Fruit fly (Drosophila melanogaster) whole organism, embryonic: ENCODE data around the gene Cby.

Experiments used
- Atf3 ChIP-seq: fragments of 200-800 bp; sonication (Bioruptor generic); optimal IDR thresholded peaks from 3 replicates; lab custom pipeline; 2016; ENCODE audit warnings: missing biosample characterization, missing genetic modification characterization
- B-H2 ChIP-seq: fragments of 200-800 bp; sonication (Bioruptor generic); optimal IDR thresholded peaks from 2 replicates; lab custom pipeline; 2018; ENCODE audit warnings: missing biosample characterization, mild to moderate bottlenecking, missing genetic modification characterization
- CG10147 ChIP-seq: fragments of 200-800 bp; sonication (Bioruptor generic); optimal IDR thresholded peaks from 2 replicates; lab custom pipeline; 2019; ENCODE audit warnings: missing biosample characterization, mild to moderate bottlenecking, missing genetic modification characterization, moderate library complexity
- CG11456 ChIP-seq: fragments of 200-800 bp; sonication (Bioruptor generic); IDR thresholded peaks from 3 replicates; pipeline ENCODE4 v1.3.6; 2022; ENCODE audit warnings: missing biosample characterization, missing genetic modification characterization
- CG12236 ChIP-seq: fragments of 200-800 bp; sonication (Bioruptor generic); optimal IDR thresholded peaks from 2 replicates; lab custom pipeline; 2016; ENCODE audit warnings: missing biosample characterization, missing genetic modification characterization
- CG16813 ChIP-seq: fragments of 200-800 bp; sonication (Bioruptor generic); IDR thresholded peaks from 3 replicates; pipeline ENCODE4 v1.3.6; 2022; ENCODE audit warnings: missing biosample characterization, missing genetic modification characterization; ENCODE audit not compliant: partially characterized antibody
- CG17186 ChIP-seq: fragments of 200-800 bp; sonication (Bioruptor generic); optimal IDR thresholded peaks from 3 replicates; lab custom pipeline; 2017; ENCODE audit warnings: missing biosample characterization, missing genetic modification reagents, missing genetic modification characterization
- CG17359 ChIP-seq: fragments of 200-800 bp; sonication (Bioruptor generic); optimal IDR thresholded peaks from 3 replicates; lab custom pipeline; 2018; ENCODE audit warnings: missing biosample characterization, mild to moderate bottlenecking, missing genetic modification characterization, moderate library complexity
- CG17568 ChIP-seq: fragments of 200-800 bp; sonication (Bioruptor generic); optimal IDR thresholded peaks from 2 replicates; lab custom pipeline; 2018; ENCODE audit warnings: missing biosample characterization, mild to moderate bottlenecking, missing genetic modification characterization, moderate library complexity
- CG17829 ChIP-seq: fragments of 200-800 bp; optimal IDR thresholded peaks from 2 replicates; lab custom pipeline; 2019; ENCODE audit warnings: missing biosample characterization, mild to moderate bottlenecking, missing genetic modification characterization, moderate library complexity
- CG2889 ChIP-seq: fragments of 200-800 bp; sonication (Bioruptor generic); IDR thresholded peaks from 3 replicates; pipeline ENCODE4 v1.3.6; 2022; ENCODE audit warnings: missing biosample characterization, missing genetic modification characterization
- CG32532 ChIP-seq: fragments of 200-800 bp; sonication (Bioruptor generic); IDR thresholded peaks from 2 replicates; pipeline ENCODE4 v1.3.6; 2022; ENCODE audit warnings: missing biosample characterization, missing genetic modification characterization
- CG32767 ChIP-seq: fragments of 200-800 bp; sonication (Bioruptor generic); IDR thresholded peaks from 2 replicates; pipeline ENCODE4 v1.3.6; 2022; ENCODE audit warnings: missing biosample characterization, missing genetic modification characterization
- CG34224 ChIP-seq: fragments of 200-800 bp; sonication (Bioruptor generic); IDR thresholded peaks from 3 replicates; pipeline ENCODE4 v1.3.6; 2022; ENCODE audit warnings: missing biosample characterization, missing genetic modification characterization; ENCODE audit not compliant: partially characterized antibody
- CG6175 ChIP-seq: fragments of 200-800 bp; sonication (Bioruptor generic); IDR thresholded peaks from 3 replicates; pipeline ENCODE4 v1.3.6; 2022; ENCODE audit warnings: missing biosample characterization, missing genetic modification characterization
- CG6813 ChIP-seq: fragments of 200-800 bp; sonication (Bioruptor generic); optimal IDR thresholded peaks from 2 replicates; lab custom pipeline; 2017; ENCODE audit warnings: missing biosample characterization, missing genetic modification characterization, mild to moderate bottlenecking, moderate library complexity, missing genetic modification reagents
- CG8089 ChIP-seq: fragments of 200-800 bp; sonication (Bioruptor generic); optimal IDR thresholded peaks from 3 replicates; lab custom pipeline; 2016; ENCODE audit warnings: missing biosample characterization, missing genetic modification characterization
- CG8924 ChIP-seq: fragments of 200-800 bp; optimal IDR thresholded peaks from 3 replicates; lab custom pipeline; 2019; ENCODE audit warnings: missing biosample characterization, mild to moderate bottlenecking, missing genetic modification characterization, moderate library complexity
- CG9437 ChIP-seq: fragments of 200-800 bp; sonication (Bioruptor generic); optimal IDR thresholded peaks from 2 replicates; lab custom pipeline; 2018; ENCODE audit warnings: missing biosample characterization, mild to moderate bottlenecking, missing genetic modification characterization
- Camta ChIP-seq: fragments of 200-800 bp; sonication (Bioruptor generic); optimal IDR thresholded peaks from 2 replicates; lab custom pipeline; 2016; ENCODE audit warnings: missing biosample characterization, missing genetic modification characterization
- Chrac-16 ChIP-seq: fragments of 200-800 bp; sonication (Bioruptor generic); optimal IDR thresholded peaks from 3 replicates; lab custom pipeline; 2016; ENCODE audit warnings: missing biosample characterization, missing genetic modification characterization
- CoRest ChIP-seq: fragments of 200-800 bp; sonication (Bioruptor generic); optimal IDR thresholded peaks from 3 replicates; lab custom pipeline; 2018; ENCODE audit warnings: missing biosample characterization, mild to moderate bottlenecking, missing genetic modification characterization, moderate library complexity
- Dek ChIP-seq: fragments of 200-800 bp; sonication (Bioruptor generic); optimal IDR thresholded peaks from 3 replicates; lab custom pipeline; 2019; ENCODE audit warnings: missing biosample characterization, mild to moderate bottlenecking, missing genetic modification characterization, moderate library complexity
- Gug ChIP-seq: fragments of 200-800 bp; sonication (Bioruptor generic); IDR thresholded peaks from 4 replicates; pipeline ENCODE4 v1.3.6; 2022; ENCODE audit warnings: missing biosample characterization, missing genetic modification characterization
- HLH4C ChIP-seq: fragments of 200-800 bp; sonication (Bioruptor generic); IDR thresholded peaks from 3 replicates; pipeline ENCODE4 v1.3.6; 2022; ENCODE audit warnings: missing biosample characterization, missing genetic modification characterization; ENCODE audit not compliant: partially characterized antibody
- Hey ChIP-seq: fragments of 200-800 bp; sonication (Bioruptor generic); optimal IDR thresholded peaks from 3 replicates; lab custom pipeline; 2018; ENCODE audit warnings: missing biosample characterization, mild to moderate bottlenecking, missing genetic modification characterization
- Hr3 ChIP-seq: fragments of 200-800 bp; sonication (Bioruptor generic); optimal IDR thresholded peaks from 3 replicates; lab custom pipeline; 2016; ENCODE audit warnings: missing biosample characterization, missing genetic modification characterization
- Oaz ChIP-seq: fragments of 200-800 bp; sonication (Bioruptor generic); IDR thresholded peaks from 2 replicates; pipeline ENCODE4 v1.3.6; 2022; ENCODE audit warnings: missing biosample characterization, missing genetic modification characterization
- Oli ChIP-seq: fragments of 200-800 bp; sonication (Bioruptor generic); optimal IDR thresholded peaks from 2 replicates; lab custom pipeline; 2018; ENCODE audit warnings: missing biosample characterization, mild to moderate bottlenecking, missing genetic modification characterization, moderate library complexity
- Scr ChIP-seq: fragments of 200-800 bp; sonication (Bioruptor generic); IDR thresholded peaks from 2 replicates; pipeline ENCODE4 v1.3.6; 2022; ENCODE audit warnings: missing biosample characterization, missing genetic modification characterization; ENCODE audit not compliant: partially characterized antibody
- Ssrp ChIP-seq: fragments of 200-800 bp; sonication (Bioruptor generic); optimal IDR thresholded peaks from 2 replicates; lab custom pipeline; 2018; ENCODE audit warnings: missing biosample characterization, mild to moderate bottlenecking, missing genetic modification characterization, moderate library complexity
- TFAM ChIP-seq: fragments of 200-800 bp; sonication (Bioruptor generic); optimal IDR thresholded peaks from 2 replicates; lab custom pipeline; 2017; ENCODE audit warnings: missing biosample characterization, missing genetic modification characterization, inconsistent platforms
- bcd ChIP-seq: fragments of 200-800 bp; sonication (Bioruptor generic); optimal IDR thresholded peaks from 2 replicates; lab custom pipeline; 2017; ENCODE audit warnings: missing biosample characterization, mild to moderate bottlenecking, missing genetic modification characterization
- br ChIP-seq: fragments of >200 bp; optimal IDR thresholded peaks from 2 replicates; lab custom pipeline; 2017
- chn ChIP-seq: fragments of 200-800 bp; sonication (Bioruptor generic); optimal IDR thresholded peaks from 2 replicates; lab custom pipeline; 2016; ENCODE audit warnings: missing biosample characterization, missing genetic modification characterization
- eyg ChIP-seq: fragments of 200-800 bp; sonication (Bioruptor generic); optimal IDR thresholded peaks from 3 replicates; lab custom pipeline; 2016; ENCODE audit warnings: missing biosample characterization, missing genetic modification characterization
- fd3F ChIP-seq: fragments of 200-800 bp; sonication (Bioruptor generic); optimal IDR thresholded peaks from 2 replicates; lab custom pipeline; 2018; ENCODE audit warnings: missing biosample characterization, mild to moderate bottlenecking, missing genetic modification characterization, moderate library complexity
- fd96Cb ChIP-seq: fragments of 200-800 bp; sonication (Bioruptor generic); optimal IDR thresholded peaks from 2 replicates; lab custom pipeline; 2018; ENCODE audit warnings: missing biosample characterization, mild to moderate bottlenecking, missing genetic modification characterization, moderate library complexity
- ham ChIP-seq: fragments of 200-800 bp; sonication (Bioruptor generic); IDR thresholded peaks from 2 replicates; pipeline ENCODE4 v1.3.6; 2022; ENCODE audit warnings: missing biosample characterization, missing genetic modification characterization
- her ChIP-seq: fragments of 200-800 bp; sonication (Bioruptor generic); optimal IDR thresholded peaks from 2 replicates; lab custom pipeline; 2016; ENCODE audit warnings: missing biosample characterization, missing genetic modification characterization
- lola ChIP-seq, 3 experiments: fragments of >200 bp in 2 of 3; fragments of 200-800 bp in 1 of 3; sonication (Bioruptor generic) in 1 of 3; optimal IDR thresholded peaks; 2 replicates each; lab custom pipeline; 2017 to 2019; ENCODE audit warnings: missing biosample characterization in 3 of 3, missing genetic modification characterization in 3 of 3, mild to moderate bottlenecking in 1 of 3, moderate library complexity in 1 of 3
- lov ChIP-seq, 2 experiments: fragments of 200-800 bp in 1 of 2; fragments of >200 bp in 1 of 2; sonication (Bioruptor generic) in 1 of 2; IDR thresholded peaks in 1 of 2; optimal IDR thresholded peaks in 1 of 2; 2 replicates in 1 of 2; 3 replicates in 1 of 2; pipeline versions ENCODE4 v1.3.6 to Lab custom; 2017 to 2022; ENCODE audit warnings: missing biosample characterization in 1 of 2, missing genetic modification characterization in 1 of 2
- mam ChIP-seq: fragments of 200-800 bp; sonication (Bioruptor generic); optimal IDR thresholded peaks from 3 replicates; lab custom pipeline; 2016; ENCODE audit warnings: missing biosample characterization, missing genetic modification characterization
- mld ChIP-seq: fragments of 200-800 bp; sonication (Bioruptor generic); IDR thresholded peaks from 3 replicates; pipeline ENCODE4 v1.3.6; 2022; ENCODE audit warnings: missing biosample characterization, missing genetic modification characterization; ENCODE audit not compliant: partially characterized antibody
- pfk ChIP-seq: fragments of 200-800 bp; sonication (Bioruptor generic); optimal IDR thresholded peaks from 2 replicates; lab custom pipeline; 2018; ENCODE audit warnings: missing biosample characterization, mild to moderate bottlenecking, missing genetic modification characterization, moderate library complexity
- so ChIP-seq: fragments of 200-800 bp; sonication (Bioruptor generic); IDR thresholded peaks from 3 replicates; pipeline ENCODE4 v1.3.6; 2022; ENCODE audit warnings: missing biosample characterization, missing genetic modification characterization
- sqz ChIP-seq: fragments of 200-800 bp; sonication (Bioruptor generic); optimal IDR thresholded peaks from 3 replicates; lab custom pipeline; 2018; ENCODE audit warnings: missing biosample characterization, mild to moderate bottlenecking, missing genetic modification characterization
- tgo ChIP-seq: fragments of 200-800 bp; sonication (Bioruptor generic); IDR thresholded peaks from 3 replicates; pipeline ENCODE4 v1.3.6; 2022; ENCODE audit warnings: missing biosample characterization, missing genetic modification characterization
- tio ChIP-seq: fragments of 200-800 bp; sonication (Bioruptor generic); optimal IDR thresholded peaks from 2 replicates; lab custom pipeline; 2017; ENCODE audit warnings: missing biosample characterization, missing genetic modification characterization, inconsistent platforms
- toy ChIP-seq: fragments of 200-800 bp; sonication (Bioruptor generic); IDR thresholded peaks from 2 replicates; pipeline ENCODE4 v1.3.6; 2022; ENCODE audit warnings: missing biosample characterization, missing genetic modification characterization

Gene Cby

dm6 chr3R:21859509-21859908 lies 8.3 kb upstream of the Cby start (continued):
- TF ChIP-seq CG6175 (GFP tag; lab: Robert Waterston, UW) = no peak
- TF ChIP-seq Oaz (GFP tag; lab: Robert Waterston, UW) = no peak
- no peak for TF ChIP-seq CG11456
- no peak for TF ChIP-seq mam
- no peak for TF ChIP-seq CG2889 (GFP tag; lab: Robert Waterston, UW)
- peak; percentile 23 for TF ChIP-seq fd96Cb (tag; lab: Kevin White, UChicago)
- peak; percentile 44 for TF ChIP-seq CG17359 (tag; lab: Kevin White, UChicago)
- TF ChIP-seq CG8924 (tag; lab: Kevin White, UChicago) = peak; percentile 43
- TF ChIP-seq Ssrp (tag; lab: Kevin White, UChicago) = peak; percentile 63
- TF ChIP-seq Hr3 = peak; percentile 26
- no peak for TF ChIP-seq CG10147 (GFP tag; lab: Kevin White, UChicago)
- 0 out of 2 replicates have a peak, but pooled peaks have one; percentile 27 for TF ChIP-seq CG32767 (GFP tag; lab: Robert Waterston, UW)
- TF ChIP-seq CG32532 (GFP tag; lab: Robert Waterston, UW) = no peak
- no peak for TF ChIP-seq br (lab: Kevin White, UChicago)
- peak; percentile 51 for TF ChIP-seq Camta (GFP tag; lab: Kevin White, UChicago)
- TF ChIP-seq Scr = no peak
- peak; percentile 40 for TF ChIP-seq CG9437 (GFP tag; lab: Kevin White, UChicago)
- TF ChIP-seq CG17568 = no peak
- no peak for TF ChIP-seq mld (GFP tag; lab: Robert Waterston, UW)
- TF ChIP-seq Atf3 = no peak
- no peak for TF ChIP-seq HLH4C (GFP tag; lab: Robert Waterston, UW)
- TF ChIP-seq CG8089 = no peak
- TF ChIP-seq CoRest (tag; lab: Kevin White, UChicago) = peak; percentile 52
- no peak for TF ChIP-seq eyg (GFP tag; lab: Kevin White, UChicago)
- peak; percentile 79 for TF ChIP-seq CG17829 (tag; lab: Kevin White, UChicago)
- TF ChIP-seq pfk = no peak
- TF ChIP-seq Oli (tag; lab: Kevin White, UChicago) = peak; percentile 59
- peak; percentile 35; the same call in 1 of the 3 replicates for TF ChIP-seq so (GFP tag; lab: Robert Waterston, UW)
- peak in 1 of 3 experiments; percentile 75 for TF ChIP-seq lola (GFP tag; optimal IDR thresholded peaks at IDR 0.05; lab: Kevin White, UChicago)
- TF ChIP-seq Gug (GFP tag; lab: Robert Waterston, UW) = no peak
- TF ChIP-seq CG16813 (GFP tag; lab: Robert Waterston, UW) = no peak
- no peak for TF ChIP-seq bcd
- no peak for TF ChIP-seq fd3F (GFP tag; lab: Kevin White, UChicago)
- TF ChIP-seq lov (optimal IDR thresholded peaks at IDR 0.05; lab: Kevin White, UChicago) = no peak
- TF ChIP-seq lov (GFP tag; IDR thresholded peaks at IDR 0.05; lab: Robert Waterston, UW) = no peak
- TF ChIP-seq her = no peak
- peak; percentile 22 for TF ChIP-seq sqz (GFP tag; lab: Kevin White, UChicago)
- TF ChIP-seq tio (GFP tag; lab: Kevin White, UChicago) = peak; percentile 54
- TF ChIP-seq chn = peak; percentile 31
- no peak for TF ChIP-seq CG17186 (GFP tag; lab: Kevin White, UChicago)
- TF ChIP-seq Dek (tag; lab: Kevin White, UChicago) = no peak
- TF ChIP-seq Chrac-16 = peak; percentile 51
- TF ChIP-seq CG34224 (GFP tag; lab: Robert Waterston, UW) = no peak
- no peak for TF ChIP-seq TFAM (GFP tag; lab: Kevin White, UChicago)
- TF ChIP-seq CG6813 = no peak
- no peak for TF ChIP-seq tgo
- TF ChIP-seq CG12236 (GFP tag; lab: Kevin White, UChicago) = peak; percentile 47
- no peak for TF ChIP-seq ham
- no peak for TF ChIP-seq Hey (tag; lab: Kevin White, UChicago)
- TF ChIP-seq toy (GFP tag; lab: Robert Waterston, UW) = no peak
- TF ChIP-seq B-H2 (GFP tag; lab: Kevin White, UChicago) = no peak
